Fruit fly (Drosophila melanogaster) whole organism, embryonic: Measurements from ENCODE around the gene CG42307.
A peak's percentile ranks its signal among the peaks of the same experiment; 100 is the strongest.

Experiments
- Adf1 ChIP-seq: fragments of 200-800 bp; sonication (Bioruptor generic); IDR thresholded peaks from 2 replicates; pipeline ENCODE4 v1.3.6; 2022; ENCODE audit warnings: missing biosample characterization, missing genetic modification characterization
- Aef1 ChIP-seq: fragments of 200-800 bp; sonication (Bioruptor generic); IDR thresholded peaks from 3 replicates; pipeline ENCODE4 v1.3.6; 2022; ENCODE audit warnings: missing biosample characterization, missing genetic modification characterization
- Atf6 ChIP-seq: fragments of 200-800 bp; sonication (Bioruptor generic); IDR thresholded peaks from 2 replicates; pipeline ENCODE4 v1.3.6; 2022; ENCODE audit warnings: missing biosample characterization, missing genetic modification characterization
- CG10366 ChIP-seq: fragments of 200-800 bp; sonication (Bioruptor generic); IDR thresholded peaks from 2 replicates; pipeline ENCODE4 v1.3.6; 2022; ENCODE audit warnings: missing biosample characterization, missing genetic modification characterization
- CG11398 ChIP-seq: fragments of 200-800 bp; sonication (Bioruptor generic); optimal IDR thresholded peaks from 2 replicates; lab custom pipeline; 2016; ENCODE audit warnings: missing biosample characterization, missing genetic modification characterization
- CG12071 ChIP-seq: fragments of 200-800 bp; sonication (Bioruptor generic); optimal IDR thresholded peaks from 3 replicates; lab custom pipeline; 2018; ENCODE audit warnings: missing biosample characterization, mild to moderate bottlenecking, missing genetic modification characterization
- CG12155 ChIP-seq: fragments of 200-800 bp; sonication (Bioruptor generic); optimal IDR thresholded peaks from 3 replicates; lab custom pipeline; 2016; ENCODE audit warnings: missing biosample characterization, missing genetic modification characterization
- CG13287 ChIP-seq: fragments of 200-800 bp; sonication (Bioruptor generic); IDR thresholded peaks from 2 replicates; pipeline ENCODE4 v1.3.6; 2022; ENCODE audit warnings: missing biosample characterization, missing genetic modification characterization; ENCODE audit not compliant: partially characterized antibody
- CG13296 ChIP-seq: fragments of 200-800 bp; sonication (Bioruptor generic); optimal IDR thresholded peaks from 3 replicates; lab custom pipeline; 2018; ENCODE audit warnings: missing biosample characterization, mild to moderate bottlenecking, missing genetic modification characterization
- CG13894 ChIP-seq: fragments of 200-800 bp; sonication (Bioruptor generic); optimal IDR thresholded peaks from 3 replicates; lab custom pipeline; 2018; ENCODE audit warnings: missing biosample characterization, mild to moderate bottlenecking, missing genetic modification characterization, moderate library complexity
- CG14014 ChIP-seq: fragments of 200-800 bp; sonication (Bioruptor generic); IDR thresholded peaks from 2 replicates; pipeline ENCODE4 v1.3.6; 2022; ENCODE audit warnings: missing biosample characterization, missing genetic modification characterization
- CG15011 ChIP-seq: fragments of 200-800 bp; sonication (Bioruptor generic); optimal IDR thresholded peaks from 3 replicates; lab custom pipeline; 2018; ENCODE audit warnings: missing biosample characterization, mild to moderate bottlenecking, missing genetic modification characterization
- CG15601 ChIP-seq: fragments of 200-800 bp; sonication (Bioruptor generic); optimal IDR thresholded peaks from 3 replicates; lab custom pipeline; 2019; ENCODE audit warnings: missing biosample characterization, mild to moderate bottlenecking, missing genetic modification characterization, moderate library complexity
- CG16813 ChIP-seq: fragments of 200-800 bp; sonication (Bioruptor generic); IDR thresholded peaks from 3 replicates; pipeline ENCODE4 v1.3.6; 2022; ENCODE audit warnings: missing biosample characterization, missing genetic modification characterization; ENCODE audit not compliant: partially characterized antibody
- CG18011 ChIP-seq: fragments of 200-800 bp; sonication (Bioruptor generic); optimal IDR thresholded peaks from 2 replicates; lab custom pipeline; 2017; ENCODE audit warnings: missing biosample characterization, missing genetic modification characterization, mild to moderate bottlenecking, moderate library complexity, missing genotype
- CG31441 ChIP-seq: fragments of 200-800 bp; sonication (Bioruptor generic); IDR thresholded peaks from 2 replicates; pipeline ENCODE4 v1.3.6; 2022; ENCODE audit warnings: missing biosample characterization, missing genetic modification characterization
- CG32532 ChIP-seq: fragments of 200-800 bp; sonication (Bioruptor generic); IDR thresholded peaks from 2 replicates; pipeline ENCODE4 v1.3.6; 2022; ENCODE audit warnings: missing biosample characterization, missing genetic modification characterization
- CG3847 ChIP-seq: fragments of 200-800 bp; sonication (Bioruptor generic); IDR thresholded peaks from 2 replicates; pipeline ENCODE4 v1.3.6; 2022; ENCODE audit warnings: missing biosample characterization, missing genetic modification characterization
- CG6254 ChIP-seq: fragments of 200-800 bp; sonication (Bioruptor generic); optimal IDR thresholded peaks from 3 replicates; lab custom pipeline; 2017; ENCODE audit warnings: mild to moderate bottlenecking, missing biosample characterization, missing genetic modification reagents, missing genetic modification characterization
- CG9215 ChIP-seq: fragments of 200-800 bp; sonication (Bioruptor generic); IDR thresholded peaks from 2 replicates; pipeline ENCODE4 v1.3.6; 2022; ENCODE audit warnings: missing biosample characterization, missing genetic modification characterization
- Camta ChIP-seq: fragments of 200-800 bp; sonication (Bioruptor generic); optimal IDR thresholded peaks from 2 replicates; lab custom pipeline; 2016; ENCODE audit warnings: missing biosample characterization, missing genetic modification characterization
- Dp ChIP-seq: fragments of 200-800 bp; sonication (Bioruptor generic); optimal IDR thresholded peaks from 2 replicates; lab custom pipeline; 2018; ENCODE audit warnings: missing biosample characterization, mild to moderate bottlenecking, missing genetic modification characterization, moderate library complexity
- Drgx ChIP-seq: fragments of 200-800 bp; sonication (Bioruptor generic); IDR thresholded peaks from 2 replicates; pipeline ENCODE4 v1.3.6; 2022; ENCODE audit warnings: missing biosample characterization, missing genetic modification characterization
- GATAe ChIP-seq: fragments of 200-800 bp; sonication (Bioruptor generic); conservative IDR thresholded peaks from 2 replicates; pipeline ENCODE4 v1.3.6; 2022; ENCODE audit warnings: missing biosample characterization, missing genetic modification characterization
- Hmr ChIP-seq: fragments of 200-800 bp; sonication (Bioruptor generic); optimal IDR thresholded peaks from 3 replicates; lab custom pipeline; 2017; ENCODE audit warnings: mild to moderate bottlenecking, missing biosample characterization, missing genetic modification reagents, missing genetic modification characterization
- MBD-R2 ChIP-seq: fragments of 200-800 bp; sonication (Bioruptor generic); IDR thresholded peaks from 2 replicates; pipeline ENCODE4 v1.3.6; 2022; ENCODE audit warnings: missing biosample characterization, missing genetic modification characterization
- NFAT ChIP-seq: fragments of 200-800 bp; sonication (Bioruptor generic); IDR thresholded peaks from 2 replicates; pipeline ENCODE4 v1.3.6; 2022; ENCODE audit warnings: missing biosample characterization, missing genetic modification characterization
- Nf-YB ChIP-seq: fragments of 200-800 bp; sonication (Bioruptor generic); optimal IDR thresholded peaks from 3 replicates; lab custom pipeline; 2019; ENCODE audit warnings: missing biosample characterization, mild to moderate bottlenecking, missing genetic modification characterization, moderate library complexity
- Poxn ChIP-seq: fragments of 200-800 bp; sonication (Bioruptor generic); IDR thresholded peaks from 2 replicates; pipeline ENCODE4 v1.3.6; 2022; ENCODE audit warnings: missing biosample characterization, missing genetic modification characterization
- Xrp1 ChIP-seq: fragments of 200-800 bp; sonication (Bioruptor generic); IDR thresholded peaks from 2 replicates; pipeline ENCODE4 v1.3.6; 2022; ENCODE audit warnings: missing biosample characterization, missing genetic modification characterization
- bcd ChIP-seq: fragments of 200-800 bp; sonication (Bioruptor generic); optimal IDR thresholded peaks from 2 replicates; lab custom pipeline; 2017; ENCODE audit warnings: missing biosample characterization, mild to moderate bottlenecking, missing genetic modification characterization
- bowl ChIP-seq: fragments of 200-800 bp; sonication (Bioruptor generic); IDR thresholded peaks from 2 replicates; pipeline ENCODE4 v1.3.6; 2022; ENCODE audit warnings: missing biosample characterization, missing genetic modification characterization
- cad ChIP-seq: fragments of >200 bp; optimal IDR thresholded peaks from 2 replicates; lab custom pipeline; 2017; ENCODE audit warnings: missing biosample characterization, missing genetic modification characterization
- chif ChIP-seq, 2 experiments: fragments of 200-800 bp; sonication (Bioruptor generic); optimal IDR thresholded peaks; 3 replicates each; lab custom pipeline; 2016; ENCODE audit warnings: missing biosample characterization in 2 of 2, missing genetic modification characterization in 2 of 2
- gfzf ChIP-seq: fragments of 200-800 bp; sonication (Bioruptor generic); optimal IDR thresholded peaks from 2 replicates; lab custom pipeline; 2016; ENCODE audit warnings: missing biosample characterization, mild to moderate bottlenecking, missing genetic modification characterization, moderate library complexity
- grn ChIP-seq: fragments of 200-800 bp; sonication (Bioruptor generic); optimal IDR thresholded peaks from 3 replicates; lab custom pipeline; 2017; ENCODE audit warnings: missing biosample characterization, missing genetic modification characterization
- gro ChIP-seq: fragments of 200-800 bp; sonication (Bioruptor generic); optimal IDR thresholded peaks from 2 replicates; lab custom pipeline; 2016; ENCODE audit warnings: missing biosample characterization, missing genetic modification characterization
- jumu ChIP-seq: fragments of 200-800 bp; sonication (Bioruptor generic); optimal IDR thresholded peaks from 3 replicates; lab custom pipeline; 2016; ENCODE audit warnings: missing biosample characterization, missing genetic modification characterization
- org-1 ChIP-seq: fragments of 200-800 bp; sonication (Bioruptor generic); optimal IDR thresholded peaks from 2 replicates; lab custom pipeline; 2017; ENCODE audit warnings: missing biosample characterization, missing genetic modification characterization
- pros ChIP-seq: fragments of 200-800 bp; sonication (Bioruptor generic); optimal IDR thresholded peaks from 3 replicates; lab custom pipeline; 2019; ENCODE audit warnings: missing biosample characterization, mild to moderate bottlenecking, missing genetic modification characterization, moderate library complexity
- rib ChIP-seq: fragments of 200-800 bp; sonication (Bioruptor generic); IDR thresholded peaks from 2 replicates; pipeline ENCODE4 v1.3.6; 2022; ENCODE audit warnings: missing biosample characterization, missing genetic modification characterization
- run ChIP-seq: fragments of 200-800 bp; sonication (Bioruptor generic); optimal IDR thresholded peaks from 3 replicates; lab custom pipeline; 2018; ENCODE audit warnings: missing biosample characterization, mild to moderate bottlenecking, missing genetic modification characterization
- stc ChIP-seq: fragments of 200-800 bp; sonication (Bioruptor generic); IDR thresholded peaks from 2 replicates; pipeline ENCODE4 v1.3.6; 2022; ENCODE audit warnings: missing biosample characterization, missing genetic modification characterization
- unpg ChIP-seq: fragments of 200-800 bp; sonication (Bioruptor generic); optimal IDR thresholded peaks from 3 replicates; lab custom pipeline; 2018; ENCODE audit warnings: missing biosample characterization, mild to moderate bottlenecking, missing genetic modification characterization, moderate library complexity
- vnd ChIP-seq: fragments of 200-800 bp; sonication (Bioruptor generic); IDR thresholded peaks from 3 replicates; pipeline ENCODE4 v1.3.6; 2022; ENCODE audit warnings: missing biosample characterization, missing genetic modification characterization; ENCODE audit not compliant: partially characterized antibody
- wdn ChIP-seq: fragments of 200-800 bp; sonication (Bioruptor generic); IDR thresholded peaks from 2 replicates; pipeline ENCODE4 v1.3.6; 2022; ENCODE audit warnings: missing biosample characterization, missing genetic modification characterization
- z ChIP-seq: fragments of 200-800 bp; sonication (Bioruptor generic); IDR thresholded peaks from 3 replicates; pipeline ENCODE4 v1.3.6; 2022; ENCODE audit warnings: missing biosample characterization, missing genetic modification characterization
- zen ChIP-seq: fragments of 200-800 bp; sonication (Bioruptor generic); optimal IDR thresholded peaks from 3 replicates; lab custom pipeline; 2018; ENCODE audit warnings: missing biosample characterization, mild to moderate bottlenecking, missing genetic modification characterization, moderate library complexity
- zf30C ChIP-seq: fragments of 200-800 bp; sonication (Bioruptor generic); optimal IDR thresholded peaks from 3 replicates; lab custom pipeline; 2018; ENCODE audit warnings: missing biosample characterization, mild to moderate bottlenecking, missing genetic modification characterization
- zfh2 ChIP-seq: fragments of 200-800 bp; sonication (Bioruptor generic); optimal IDR thresholded peaks from 2 replicates; lab custom pipeline; 2016; ENCODE audit warnings: missing biosample characterization, missing genetic modification characterization

Gene CG42307

dm6 chr3L:7356386-7357117 lies 27.6 kb downstream of the CG42307 start, which contains the start of gene CTCF (continued):
- TF ChIP-seq gfzf (GFP tag; lab: Kevin White, UChicago) = peak; percentile 24
- no peak for TF ChIP-seq CG15011 (GFP tag; lab: Kevin White, UChicago)
- no peak for TF ChIP-seq cad (GFP tag; lab: Kevin White, UChicago)
- TF ChIP-seq Adf1 (GFP tag; lab: Robert Waterston, UW) = no peak
- TF ChIP-seq Atf6 = no peak
- no peak for TF ChIP-seq stc (GFP tag; lab: Robert Waterston, UW)
- TF ChIP-seq Nf-YB (GFP tag; lab: Kevin White, UChicago) = no peak
- no peak for TF ChIP-seq Aef1 (GFP tag; lab: Robert Waterston, UW)
- peak; percentile 35 for TF ChIP-seq CG13894 (tag; lab: Kevin White, UChicago)
- no peak for TF ChIP-seq rib (GFP tag; lab: Robert Waterston, UW)
- peak; percentile 33 for TF ChIP-seq Xrp1
- no peak for TF ChIP-seq Poxn (GFP tag; lab: Robert Waterston, UW)
- TF ChIP-seq CG32532 (GFP tag; lab: Robert Waterston, UW) = peak; percentile 54; the same call in 1 of the 2 replicates
- TF ChIP-seq CG13287 = peak; percentile 94
- peak; percentile 51 for TF ChIP-seq Dp (GFP tag; lab: Kevin White, UChicago)
- no peak for TF ChIP-seq org-1
- peak; percentile 66 for TF ChIP-seq NFAT (GFP tag; lab: Robert Waterston, UW)
- TF ChIP-seq CG6254 = no peak
- no peak for TF ChIP-seq z
- no peak for TF ChIP-seq run (tag; lab: Kevin White, UChicago)
- TF ChIP-seq CG9215 (GFP tag; lab: Robert Waterston, UW) = no peak
- TF ChIP-seq CG15601 (tag; lab: Kevin White, UChicago) = peak; percentile 34
- TF ChIP-seq vnd (GFP tag; lab: Robert Waterston, UW) = peak; percentile 65; the same call in 2 of the 3 replicates
- peak; percentile 18 for TF ChIP-seq zen
- peak; percentile 26; the same call in 1 of the 2 replicates for TF ChIP-seq Drgx (GFP tag; lab: Robert Waterston, UW)
- peak; percentile 19 for TF ChIP-seq Camta (GFP tag; lab: Kevin White, UChicago)
- no peak for TF ChIP-seq bowl
- TF ChIP-seq chif (GFP tag; optimal IDR thresholded peaks at IDR 0.05; lab: Kevin White, UChicago) = peak in 1 of 2 experiments; percentile 50
- TF ChIP-seq CG12071 (GFP tag; lab: Kevin White, UChicago) = no peak
- TF ChIP-seq CG3847 (GFP tag; lab: Robert Waterston, UW) = 0 out of 2 replicates have a peak, but pooled peaks have one; percentile 6
- TF ChIP-seq grn (GFP tag; lab: Kevin White, UChicago) = peak; percentile 53
- no peak for TF ChIP-seq zf30C (GFP tag; lab: Kevin White, UChicago)
- TF ChIP-seq zfh2 (GFP tag; lab: Kevin White, UChicago) = no peak
- 0 out of 2 replicates have a peak, but pooled peaks have one; percentile 6 for TF ChIP-seq CG14014 (GFP tag; lab: Robert Waterston, UW)
- peak; percentile 37 for TF ChIP-seq CG13296 (GFP tag; lab: Kevin White, UChicago)
- no peak for TF ChIP-seq CG18011 (GFP tag; lab: Kevin White, UChicago)
- peak; percentile 30 for TF ChIP-seq CG12155 (GFP tag; lab: Kevin White, UChicago)
- TF ChIP-seq GATAe = peak; percentile 69
- TF ChIP-seq CG11398 = peak; percentile 3
- TF ChIP-seq CG16813 (GFP tag; lab: Robert Waterston, UW) = peak; percentile 77
- peak; percentile 54 for TF ChIP-seq jumu (GFP tag; lab: Kevin White, UChicago)
- TF ChIP-seq CG31441 (GFP tag; lab: Robert Waterston, UW) = peak; percentile 40; the same call in 1 of the 2 replicates
- peak; percentile 12 for TF ChIP-seq pros
- TF ChIP-seq wdn (GFP tag; lab: Robert Waterston, UW) = no peak
- TF ChIP-seq Hmr (GFP tag; lab: Kevin White, UChicago) = no peak
- TF ChIP-seq bcd (GFP tag; lab: Kevin White, UChicago) = no peak
- TF ChIP-seq gro (GFP tag; lab: Kevin White, UChicago) = peak; percentile 46
- TF ChIP-seq unpg = peak; percentile 20
- TF ChIP-seq MBD-R2 = peak; percentile 80
- peak; percentile 42; the same call in 1 of the 2 replicates for TF ChIP-seq CG10366 (GFP tag; lab: Robert Waterston, UW)
